Worm (Caenorhabditis elegans): ENCODE results near the gene mpst-2.

The mpst-2 gene

DNA sequence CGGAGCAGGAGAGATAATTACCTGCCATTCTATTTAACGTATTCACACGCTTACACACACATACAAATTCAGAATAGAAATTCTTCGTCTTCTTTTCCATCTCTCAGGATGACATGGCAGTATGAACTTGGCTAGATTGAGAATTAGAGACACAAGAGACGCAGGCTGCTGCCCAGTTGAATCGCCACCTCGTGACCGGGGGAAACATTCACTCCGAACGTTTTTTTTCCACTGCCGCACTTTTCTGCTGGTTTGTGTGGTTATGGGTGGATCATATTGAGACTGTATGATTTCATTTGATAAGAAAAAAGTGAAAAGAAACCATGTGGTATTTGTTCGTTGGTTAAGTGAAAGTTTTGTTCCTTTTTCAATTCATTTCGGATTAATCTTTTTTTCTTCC, 43.6 kb downstream of the mpst-2 start (continued):
- TF ChIP-seq ztf-22 (GFP tag; optimal IDR thresholded peaks at IDR 0.05) (peak; percentile 70), rec-8 (tag; optimal IDR thresholded peaks at IDR 0.05) (no peak), pha-4 (tag; optimal IDR thresholded peaks at IDR 0.05) (no peak), snpc-4 (GFP tag; optimal IDR thresholded peaks at IDR 0.05) (no peak), snpc-4 (tag; optimal IDR thresholded peaks at IDR 0.05) (peak in 3 of 4 experiments; percentile 19 to 49 (median 39)), hsf-1 (GFP tag; IDR thresholded peaks at IDR 0.05) (peak; percentile 27; the same call in 1 of the 2 replicates), lin-54 (GFP tag; optimal IDR thresholded peaks at IDR 0.05) (peak; percentile 26), nhr-27 (tag; optimal IDR thresholded peaks at IDR 0.05) (no peak), sptf-2 (GFP tag; optimal IDR thresholded peaks at IDR 0.05) (no peak), ztf-6 (GFP tag; IDR thresholded peaks at IDR 0.05) (no peak), snpc-3.4 (tag; optimal IDR thresholded peaks at IDR 0.05) (peak; percentile 4), lin-26 (GFP tag; IDR thresholded peaks at IDR 0.05) (no peak), rcor-1 (GFP tag; IDR thresholded peaks at IDR 0.05) (no peak), hrde-1 (tag; optimal IDR thresholded peaks at IDR 0.05; ENCODE audit: borderline replicate concordance) (no peak), ceh-58 (GFP tag; IDR thresholded peaks at IDR 0.05) (no peak), B0261.1 (tag; optimal IDR thresholded peaks at IDR 0.05) (no peak), egl-18 (GFP tag; IDR thresholded peaks at IDR 0.05) (no peak), egrh-3 (GFP tag; IDR thresholded peaks at IDR 0.05) (no peak), zim-3 (tag; optimal IDR thresholded peaks at IDR 0.05) (no peak), him-1 (tag; optimal IDR thresholded peaks at IDR 0.05) (no peak), T26A5.8 (tag; optimal IDR thresholded peaks at IDR 0.05) (no peak), madf-10 (tag; optimal IDR thresholded peaks at IDR 0.05) (peak; percentile 16), F52B5.7 (tag; optimal IDR thresholded peaks at IDR 0.05) (peak; percentile 22), sea-2 (GFP tag; IDR thresholded peaks at IDR 0.05) (no peak), lag-1 (GFP tag; IDR thresholded peaks at IDR 0.05) (no peak), ztf-28 (GFP tag; IDR thresholded peaks at IDR 0.05) (no peak), hlh-26 (GFP tag; conservative IDR thresholded peaks at IDR 0.05) (no peak), F57A8.1 (GFP tag; optimal IDR thresholded peaks at IDR 0.05) (no peak), madf-3 (GFP tag; IDR thresholded peaks at IDR 0.05) (no peak), bed-2 (GFP tag; IDR thresholded peaks at IDR 0.05) (no peak), nhr-179 (tag; optimal IDR thresholded peaks at IDR 0.05) (no peak), athp-1 (tag; optimal IDR thresholded peaks at IDR 0.05) (peak; percentile 49), snpc-1.1 (tag; optimal IDR thresholded peaks at IDR 0.05; ENCODE audit: insufficient read depth) (no peak), aptf-3 (GFP tag; IDR thresholded peaks at IDR 0.05) (no peak), nfya-2 (GFP tag; IDR thresholded peaks at IDR 0.05) (no peak), hlh-12 (tag; optimal IDR thresholded peaks at IDR 0.05) (no peak), K12H6.12 (tag; optimal IDR thresholded peaks at IDR 0.05) (peak; percentile 37), B0035.1 (tag; optimal IDR thresholded peaks at IDR 0.05) (no peak), Y67H2A.10 (GFP tag; conservative IDR thresholded peaks at IDR 0.05) (no peak), ztf-26 (tag; optimal IDR thresholded peaks at IDR 0.05) (peak; percentile 79), die-1 (tag; optimal IDR thresholded peaks at IDR 0.05) (peak; percentile 29), F10E7.11 (tag; optimal IDR thresholded peaks at IDR 0.05) (no peak), egl-44 (GFP tag; IDR thresholded peaks at IDR 0.05) (no peak), cebp-2 (GFP tag; IDR thresholded peaks at IDR 0.05) (no peak), ets-4 (GFP tag; optimal IDR thresholded peaks at IDR 0.05) (no peak), B0336.3 (GFP tag; IDR thresholded peaks at IDR 0.05) (peak; percentile 50; the same call in 1 of the 2 replicates), zfh-2 (GFP tag; conservative IDR thresholded peaks at IDR 0.05) (peak; percentile 57; the same call in 1 of the 2 replicates), nfyb-1 (GFP tag; IDR thresholded peaks at IDR 0.05) (peak; percentile 72; the same call in 1 of the 2 replicates), nhr-90 (tag; optimal IDR thresholded peaks at IDR 0.05) (peak; percentile 66)

All from whole organism, young adult.